Fruit fly (Drosophila melanogaster) whole organism, prepupa: ENCODE data around the gene CG43330.

Source experiments
- CG15336 ChIP-seq: fragments of 200-800 bp; sonication (Bioruptor generic); IDR thresholded peaks from 2 replicates; pipeline ENCODE4 v1.3.6; 2022; ENCODE audit warnings: missing biosample characterization, missing genetic modification characterization
- CG8319 ChIP-seq: fragments of 200-800 bp; sonication (Bioruptor generic); optimal IDR thresholded peaks from 3 replicates; lab custom pipeline; 2016; ENCODE audit warnings: missing biosample characterization, missing genetic modification characterization

The CG43330 gene

DNA sequence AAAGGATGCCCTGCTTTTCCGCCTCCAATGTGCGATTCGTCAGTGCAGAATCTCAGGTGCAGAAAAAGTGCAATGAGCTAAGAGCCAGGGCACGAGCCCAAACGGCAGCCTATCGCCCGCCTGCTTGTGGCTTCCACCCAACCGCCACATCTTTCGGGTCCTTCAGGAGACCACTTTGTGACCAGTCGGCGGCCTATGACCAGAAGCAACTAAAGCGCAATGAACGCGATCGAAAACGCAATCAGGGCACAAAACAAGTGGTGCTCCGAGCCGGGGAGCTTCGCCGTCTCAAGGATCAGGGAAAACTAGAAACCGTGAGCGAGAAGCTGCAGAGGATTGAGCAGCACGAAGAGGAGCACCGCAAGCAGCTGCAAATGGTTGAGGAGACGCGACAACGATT, 49.9 kb downstream of the CG43330 start, which contains the start of gene CG11449:
Gene CG11449, plus strand, starts transcription at position 6 of the 400 bp plus-strand sequence.
- TF ChIP-seq CG8319: no peak
- TF ChIP-seq CG15336 (GFP tag; lab: Robert Waterston, UW): no peak
